Worm (Caenorhabditis elegans): ENCODE measurements around the gene irld-14.
A peak's percentile ranks its signal among the peaks of the same experiment; 100 is the strongest.

The irld-14 gene

ce11 chrV:15002184-15002690 is 5.9 kb downstream of the irld-14 start, which contains the start of the genes fib-1 and mut-15 (continued):
- TF ChIP-seq hlh-11 (tag; optimal IDR thresholded peaks at IDR 0.05) (peak; percentile 88), aha-1 (tag) (peak; percentile 24), saeg-2 (GFP tag; IDR thresholded peaks at IDR 0.05) (no peak), lin-29 (GFP tag; IDR thresholded peaks at IDR 0.05) (no peak), ceh-82 (tag; optimal IDR thresholded peaks at IDR 0.05) (no peak), ztf-7 (tag; optimal IDR thresholded peaks at IDR 0.05) (no peak), ceh-32 (tag; optimal IDR thresholded peaks at IDR 0.05; ENCODE audit: poor library complexity) (no peak), ctbp-1 (GFP tag; IDR thresholded peaks at IDR 0.05) (peak; percentile 72), nhr-41 (GFP tag; IDR thresholded peaks at IDR 0.05) (no peak), tra-1 (GFP tag; IDR thresholded peaks at IDR 0.05) (peak; percentile 67), daf-19 (GFP tag; conservative IDR thresholded peaks at IDR 0.05) (peak; percentile 58; the same call in 1 of the 2 replicates), D1046.2 (GFP tag; IDR thresholded peaks at IDR 0.05) (no peak), egl-43 (GFP tag; IDR thresholded peaks at IDR 0.05) (0 out of 2 replicates have a peak, but pooled peaks have one; percentile 45), Y105C5A.15 (GFP tag; IDR thresholded peaks at IDR 0.05) (no peak), nhr-76 (tag; optimal IDR thresholded peaks at IDR 0.05) (no peak), nhr-102 (tag; optimal IDR thresholded peaks at IDR 0.05) (peak; percentile 80), nhr-28 (tag; optimal IDR thresholded peaks at IDR 0.05) (peak; percentile 74)

ce11 chrV:15004800-15005199 is 8.5 kb downstream of the irld-14 start, which contains the start of gene hrde-2:
Gene hrde-2 (plus strand): TSS chrV:15005100.
- TF ChIP-seq attf-4 (tag; optimal IDR thresholded peaks at IDR 0.05) (no peak), ceh-28 (tag; optimal IDR thresholded peaks at IDR 0.05) (no peak), daf-12 (tag; optimal IDR thresholded peaks at IDR 0.05) (no peak), nhr-102 (tag; optimal IDR thresholded peaks at IDR 0.05) (no peak), lin-1 (GFP tag; IDR thresholded peaks at IDR 0.05) (no peak), nhr-6 (tag; optimal IDR thresholded peaks at IDR 0.05) (no peak), nhr-76 (tag; optimal IDR thresholded peaks at IDR 0.05) (no peak), nhr-28 (tag; optimal IDR thresholded peaks at IDR 0.05) (no peak), Y105C5A.15 (GFP tag; IDR thresholded peaks at IDR 0.05) (no peak), lin-29 (GFP tag; IDR thresholded peaks at IDR 0.05) (no peak), nhr-77 (tag; optimal IDR thresholded peaks at IDR 0.05) (no peak), php-3 (GFP tag; IDR thresholded peaks at IDR 0.05) (no peak), lin-38 (GFP tag; IDR thresholded peaks at IDR 0.05) (no peak), dmd-9 (GFP tag; IDR thresholded peaks at IDR 0.05) (no peak), lin-39 (tag; optimal IDR thresholded peaks at IDR 0.05) (no peak), sdz-12 (GFP tag; optimal IDR thresholded peaks at IDR 0.05) (no peak)

DNA sequence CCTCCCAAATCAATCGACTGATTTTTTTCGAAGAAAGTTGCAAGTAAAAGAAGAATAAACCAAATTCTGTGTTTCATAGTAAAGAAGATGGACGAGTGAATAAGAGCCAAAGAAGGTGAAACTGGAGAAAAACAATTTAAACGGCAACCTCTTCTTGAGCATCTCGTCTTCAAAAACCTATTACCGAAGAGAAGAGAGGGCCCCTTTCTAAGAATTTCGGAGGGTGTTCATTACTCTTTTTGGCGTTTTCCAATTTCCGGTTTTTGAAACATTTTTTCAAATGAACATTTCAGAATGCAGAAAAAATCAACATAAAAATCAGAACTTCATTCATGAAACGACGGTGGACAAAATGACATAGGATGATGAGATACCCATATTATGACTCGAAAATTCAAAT is 15.2 kb downstream of the irld-14 start, which contains the start of gene nmr-2:
Gene nmr-2, minus strand, starts transcription at position 101 of the 400 bp plus-strand sequence.
- TF ChIP-seq ama-1 (optimal IDR thresholded peaks at IDR 0.05): peak; percentile 42
- TF ChIP-seq F10B5.3 (tag; optimal IDR thresholded peaks at IDR 0.05): no peak

DNA sequence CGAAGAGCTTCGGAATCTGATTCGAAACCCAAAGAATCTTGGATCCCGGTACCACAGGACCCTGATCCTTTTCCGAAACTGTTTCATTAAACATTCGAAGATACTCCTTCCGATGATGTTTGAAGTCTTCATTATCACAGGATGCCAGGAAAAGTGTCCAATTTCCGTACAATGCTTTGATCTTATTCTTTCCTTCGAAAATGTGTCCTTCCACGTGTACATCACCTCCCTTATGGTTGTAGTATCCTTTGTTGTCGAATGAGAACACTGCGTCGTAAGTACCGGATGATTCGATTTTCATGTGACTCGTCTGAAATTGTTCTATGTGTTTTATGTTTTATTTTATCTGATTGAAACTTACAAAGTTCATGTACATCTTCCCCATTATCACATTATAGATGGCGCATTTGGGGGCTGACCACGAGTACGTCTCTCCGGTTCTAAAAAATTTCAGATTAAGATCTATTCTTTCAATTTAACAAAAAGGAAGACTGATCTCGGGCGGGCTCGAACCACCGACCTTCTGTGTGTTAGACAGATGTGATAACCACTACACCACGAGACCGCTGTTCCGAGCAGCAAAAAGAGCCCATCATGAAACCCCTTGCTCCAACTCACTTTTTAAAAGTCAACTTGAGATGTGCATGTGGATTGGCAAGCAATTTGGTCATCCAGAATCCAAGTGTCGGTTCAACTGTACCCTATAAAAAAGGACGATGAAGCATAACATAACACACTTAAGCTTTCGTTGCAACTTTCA is 16.4 kb downstream of the irld-14 start:
- TF ChIP-seq lin-38 (GFP tag; IDR thresholded peaks at IDR 0.05): peak; percentile 66
- peak; percentile 17 for TF ChIP-seq T20F7.1 (GFP tag; optimal IDR thresholded peaks at IDR 0.05)
- TF ChIP-seq mes-2 (tag; optimal IDR thresholded peaks at IDR 0.05; ENCODE audit: poor library complexity, severe bottlenecking): peak; percentile 26
- TF ChIP-seq dmd-6 (GFP tag; IDR thresholded peaks at IDR 0.05): no peak; the same call in 1 of the 2 replicates
- peak; percentile 46 for TF ChIP-seq aha-1 (tag)
- TF ChIP-seq gei-8 (GFP tag; optimal IDR thresholded peaks at IDR 0.05): peak; percentile 46
- peak; percentile 60 for TF ChIP-seq vab-7 (GFP tag; IDR thresholded peaks at IDR 0.05)
- peak; percentile 17; the same call in 1 of the 2 replicates for TF ChIP-seq hmg-1.1 (GFP tag; IDR thresholded peaks at IDR 0.05)
- peak; percentile 29 for TF ChIP-seq hlh-30 (tag; optimal IDR thresholded peaks at IDR 0.05; ENCODE audit: insufficient read depth)
- TF ChIP-seq unc-62 (GFP tag; optimal IDR thresholded peaks at IDR 0.05 in 1 of 2): peak in 1 of 2 experiments; percentile 60
- TF ChIP-seq unc-62 (tag; optimal IDR thresholded peaks at IDR 0.05): no peak
- peak; percentile 40 for TF ChIP-seq nhr-48 (tag; optimal IDR thresholded peaks at IDR 0.05)
- 0 out of 2 replicates have a peak, but pooled peaks have one; percentile 14 for TF ChIP-seq nhr-42 (GFP tag; IDR thresholded peaks at IDR 0.05)
- no peak for TF ChIP-seq mxl-3 (GFP tag; optimal IDR thresholded peaks at IDR 0.05)
- TF ChIP-seq ceh-44 (GFP tag; IDR thresholded peaks at IDR 0.05): 0 out of 2 replicates have a peak, but pooled peaks have one; percentile 19
- peak; percentile 21 for TF ChIP-seq spr-1 (tag; optimal IDR thresholded peaks at IDR 0.05)
- TF ChIP-seq nhr-77 (tag; optimal IDR thresholded peaks at IDR 0.05): no peak
- 0 out of 2 replicates have a peak, but pooled peaks have one; percentile 43 for TF ChIP-seq snpc-1.2 (GFP tag; IDR thresholded peaks at IDR 0.05)
- TF ChIP-seq hlh-11 (tag; optimal IDR thresholded peaks at IDR 0.05): peak; percentile 16

Measured in whole organism, L4 larva.